Fruit fly (Drosophila melanogaster): ENCODE data around the gene pdgy.

- TF ChIP-seq Hr3 (GFP tag; optimal IDR thresholded peaks at IDR 0.05) (no peak), grau (tag; optimal IDR thresholded peaks at IDR 0.05) (no peak), ems (GFP tag; optimal IDR thresholded peaks at IDR 0.05) (no peak), trh (GFP tag; optimal IDR thresholded peaks at IDR 0.05) (no peak), ssp (GFP tag; IDR thresholded peaks at IDR 0.05) (no peak), CG30020 (tag; optimal IDR thresholded peaks at IDR 0.05) (no peak), da (GFP tag; optimal IDR thresholded peaks at IDR 0.05) (no peak), CG8089 (GFP tag; optimal IDR thresholded peaks at IDR 0.05) (no peak)
Measured at dm6 chrX:14936250-14936649, 17.1 kb downstream of the pdgy start.

All from whole organism, embryonic.